Fruit fly (Drosophila melanogaster): ENCODE results near the gene SuUR.
A peak's percentile ranks its signal among the peaks of the same experiment; 100 is the strongest.

The SuUR gene

dm6 chr3L:11047877-11048276, 16.9 kb upstream of the SuUR start (continued):
- TF ChIP-seq pdm3 (GFP tag; optimal IDR thresholded peaks at IDR 0.05), result peak; percentile 69
- peak; percentile 37 for TF ChIP-seq Smox (GFP tag; optimal IDR thresholded peaks at IDR 0.05)
- TF ChIP-seq Sox15 (GFP tag; optimal IDR thresholded peaks at IDR 0.05), result peak; percentile 2
- peak; percentile 31 for TF ChIP-seq Hr4 (GFP tag; optimal IDR thresholded peaks at IDR 0.05)
- TF ChIP-seq salr (GFP tag; optimal IDR thresholded peaks at IDR 0.05), result peak in 1 of 2 experiments; percentile 55
- peak; percentile 67 for TF ChIP-seq Met (GFP tag; optimal IDR thresholded peaks at IDR 0.05)
- TF ChIP-seq CG34406 (GFP tag; optimal IDR thresholded peaks at IDR 0.05), result peak; percentile 55

dm6 chr3L:11049414-11049813, 15.4 kb upstream of the SuUR start:
- peak; percentile 79 for TF ChIP-seq fkh (GFP tag; optimal IDR thresholded peaks at IDR 0.05)
- no peak for TF ChIP-seq CG6163 (GFP tag; IDR thresholded peaks at IDR 0.05)

- TF ChIP-seq ss (GFP tag; optimal IDR thresholded peaks at IDR 0.05), result no peak
- no peak for TF ChIP-seq Hr38 (GFP tag; optimal IDR thresholded peaks at IDR 0.05)
- no peak for TF ChIP-seq Lpt (GFP tag; optimal IDR thresholded peaks at IDR 0.05)
- TF ChIP-seq CG7368 (GFP tag; optimal IDR thresholded peaks at IDR 0.05), result no peak
- no peak for TF ChIP-seq CG31627 (GFP tag; optimal IDR thresholded peaks at IDR 0.05)
- no peak for TF ChIP-seq fkh (GFP tag; optimal IDR thresholded peaks at IDR 0.05)
Measured at dm6 chr3L:11051271-11051670, 13.5 kb upstream of the SuUR start, which contains the start of gene CG43693. CG43693 (minus strand) TSS chr3L:11051371.

- TF ChIP-seq spab (GFP tag; optimal IDR thresholded peaks at IDR 0.05), result no peak
- no peak for TF ChIP-seq CG34406 (GFP tag; optimal IDR thresholded peaks at IDR 0.05)
- no peak for TF ChIP-seq net (GFP tag; optimal IDR thresholded peaks at IDR 0.05)
- TF ChIP-seq Eip78C (GFP tag), result peak; percentile 47
- TF ChIP-seq CG8119 (GFP tag; IDR thresholded peaks at IDR 0.05), result peak; percentile 64
- no peak for TF ChIP-seq fkh (GFP tag; optimal IDR thresholded peaks at IDR 0.05)
- no peak for TF ChIP-seq dsx (GFP tag; optimal IDR thresholded peaks at IDR 0.05; ENCODE audit: poor library complexity, severe bottlenecking)
- TF ChIP-seq vri (GFP tag; optimal IDR thresholded peaks at IDR 0.05), result no peak
- peak; percentile 17 for TF ChIP-seq dac (GFP tag; optimal IDR thresholded peaks at IDR 0.05)
- TF ChIP-seq CG6854 (GFP tag; optimal IDR thresholded peaks at IDR 0.05), result no peak
- TF ChIP-seq salr (GFP tag; optimal IDR thresholded peaks at IDR 0.05), result no peak
- TF ChIP-seq CG4318 (GFP tag; optimal IDR thresholded peaks at IDR 0.05), result no peak
- TF ChIP-seq Lpt (GFP tag; optimal IDR thresholded peaks at IDR 0.05), result peak; percentile 18
- TF ChIP-seq CG11762 (GFP tag; optimal IDR thresholded peaks at IDR 0.05; ENCODE audit: insufficient read depth), result no peak
- no peak for TF ChIP-seq topi (GFP tag; optimal IDR thresholded peaks at IDR 0.05)
- TF ChIP-seq Hr4 (GFP tag; optimal IDR thresholded peaks at IDR 0.05), result no peak
- peak; percentile 75 for TF ChIP-seq CG6276 (GFP tag; optimal IDR thresholded peaks at IDR 0.05)
- no peak for TF ChIP-seq OdsH (GFP tag; optimal IDR thresholded peaks at IDR 0.05)
- TF ChIP-seq Hr38 (GFP tag; optimal IDR thresholded peaks at IDR 0.05), result no peak
- no peak for TF ChIP-seq Sox14 (GFP tag; optimal IDR thresholded peaks at IDR 0.05)
- no peak for TF ChIP-seq CG8632 (GFP tag; optimal IDR thresholded peaks at IDR 0.05)
- TF ChIP-seq Blimp-1 (GFP tag; optimal IDR thresholded peaks at IDR 0.05), result no peak
- TF ChIP-seq CG10669 (GFP tag; optimal IDR thresholded peaks at IDR 0.05), result no peak
- no peak for TF ChIP-seq Eip75B (GFP tag; optimal IDR thresholded peaks at IDR 0.05)
- TF ChIP-seq CG7368 (GFP tag; optimal IDR thresholded peaks at IDR 0.05), result no peak
- TF ChIP-seq CG15336 (GFP tag; IDR thresholded peaks at IDR 0.05), result peak; percentile 69
- peak; percentile 24; the same call in 1 of the 2 replicates for TF ChIP-seq Gug (GFP tag; IDR thresholded peaks at IDR 0.05)
- TF ChIP-seq CG3919 (GFP tag; optimal IDR thresholded peaks at IDR 0.05), result peak; percentile 12
- no peak for TF ChIP-seq fd85E (GFP tag; optimal IDR thresholded peaks at IDR 0.05)
- TF ChIP-seq achi (GFP tag; optimal IDR thresholded peaks at IDR 0.05), result no peak
- TF ChIP-seq eg (GFP tag; IDR thresholded peaks at IDR 0.05), result peak; percentile 74
- TF ChIP-seq Smox (GFP tag; optimal IDR thresholded peaks at IDR 0.05), result no peak
- peak; percentile 15 for TF ChIP-seq CG32006 (GFP tag; optimal IDR thresholded peaks at IDR 0.05)
- TF ChIP-seq fd59A (GFP tag; optimal IDR thresholded peaks at IDR 0.05), result no peak
- no peak for TF ChIP-seq Sox102F (GFP tag; optimal IDR thresholded peaks at IDR 0.05)
- no peak for TF ChIP-seq pdm3 (GFP tag; optimal IDR thresholded peaks at IDR 0.05)
- TF ChIP-seq CG1621 (tag; optimal IDR thresholded peaks at IDR 0.05), result no peak
- TF ChIP-seq CG10631 (GFP tag; optimal IDR thresholded peaks at IDR 0.05), result no peak
- no peak for TF ChIP-seq Hr39 (GFP tag; optimal IDR thresholded peaks at IDR 0.05)
- no peak for TF ChIP-seq Met (GFP tag; optimal IDR thresholded peaks at IDR 0.05)
Measured at dm6 chr3L:11052760-11053259, 12.0 kb upstream of the SuUR start.

All from whole organism, prepupa.